Worm (Caenorhabditis elegans): ENCODE results near the gene F35D11.1.

ce11 chrII:4612694-4613093 lies 14.0 kb upstream of the F35D11.1 start, which contains the start of gene pqn-35:
- TF ChIP-seq tbx-37 (GFP tag; conservative IDR thresholded peaks at IDR 0.05), result no peak
- TF ChIP-seq ama-1 (optimal IDR thresholded peaks at IDR 0.05), result no peak
- TF ChIP-seq tbx-11 (GFP tag; IDR thresholded peaks at IDR 0.05), result no peak
- no peak for TF ChIP-seq sea-1 (GFP tag; conservative IDR thresholded peaks at IDR 0.05)
- no peak for TF ChIP-seq flt-1 (GFP tag; IDR thresholded peaks at IDR 0.05)
- TF ChIP-seq aly-1 (tag; optimal IDR thresholded peaks at IDR 0.05), result no peak
- TF ChIP-seq hnd-1 (tag; optimal IDR thresholded peaks at IDR 0.05), result no peak
- no peak for TF ChIP-seq scrt-1 (GFP tag; IDR thresholded peaks at IDR 0.05)
- TF ChIP-seq pes-1 (GFP tag; IDR thresholded peaks at IDR 0.05), result no peak
- no peak for TF ChIP-seq tra-4 (tag; optimal IDR thresholded peaks at IDR 0.05)
- no peak for TF ChIP-seq ceh-13 (GFP tag; optimal IDR thresholded peaks at IDR 0.05)
- TF ChIP-seq B0310.2 (tag; optimal IDR thresholded peaks at IDR 0.05), result no peak
- TF ChIP-seq hmbx-1 (tag; optimal IDR thresholded peaks at IDR 0.05), result no peak
- no peak for TF ChIP-seq ceh-36 (tag; optimal IDR thresholded peaks at IDR 0.05)

Data from whole organism, early embryonic.